Fruit fly (Drosophila melanogaster) whole organism, embryonic: ENCODE data around the gene gb.

Experiments used
- Adf1 ChIP-seq: fragments of 200-800 bp; sonication (Bioruptor generic); IDR thresholded peaks from 2 replicates; pipeline ENCODE4 v1.3.6; 2022; ENCODE audit warnings: missing biosample characterization, missing genetic modification characterization
- Bgb ChIP-seq: fragments of 200-800 bp; sonication (Bioruptor generic); IDR thresholded peaks from 2 replicates; pipeline ENCODE4 v1.3.6; 2022; ENCODE audit warnings: missing biosample characterization, missing genetic modification characterization; ENCODE audit not compliant: partially characterized antibody
- CG10147 ChIP-seq: fragments of 200-800 bp; sonication (Bioruptor generic); optimal IDR thresholded peaks from 2 replicates; lab custom pipeline; 2019; ENCODE audit warnings: missing biosample characterization, mild to moderate bottlenecking, missing genetic modification characterization, moderate library complexity
- CG11093 ChIP-seq: fragments of 200-800 bp; sonication (Bioruptor generic); IDR thresholded peaks from 3 replicates; pipeline ENCODE4 v1.3.6; 2022; ENCODE audit warnings: missing biosample characterization, missing genetic modification characterization
- CG11456 ChIP-seq: fragments of 200-800 bp; sonication (Bioruptor generic); IDR thresholded peaks from 3 replicates; pipeline ENCODE4 v1.3.6; 2022; ENCODE audit warnings: missing biosample characterization, missing genetic modification characterization
- CG13296 ChIP-seq: fragments of 200-800 bp; sonication (Bioruptor generic); optimal IDR thresholded peaks from 3 replicates; lab custom pipeline; 2018; ENCODE audit warnings: missing biosample characterization, mild to moderate bottlenecking, missing genetic modification characterization
- CG14050 ChIP-seq: fragments of 200-800 bp; sonication (Bioruptor generic); IDR thresholded peaks from 3 replicates; pipeline ENCODE4 v1.3.6; 2022; ENCODE audit warnings: missing biosample characterization, missing genetic modification characterization
- CG14965 ChIP-seq: fragments of 200-800 bp; sonication (Bioruptor generic); optimal IDR thresholded peaks from 2 replicates; lab custom pipeline; 2016; ENCODE audit warnings: missing biosample characterization, missing genetic modification characterization, borderline replicate concordance
- CG3281 ChIP-seq: fragments of 200-800 bp; sonication (Bioruptor generic); optimal IDR thresholded peaks from 3 replicates; lab custom pipeline; 2017; ENCODE audit warnings: missing biosample characterization, mild to moderate bottlenecking, missing genetic modification characterization
- CG6654 ChIP-seq: fragments of 200-800 bp; sonication (Bioruptor generic); optimal IDR thresholded peaks from 2 replicates; lab custom pipeline; 2017; ENCODE audit warnings: missing biosample characterization, mild to moderate bottlenecking, missing genetic modification characterization
- CG7745 ChIP-seq: fragments of 200-800 bp; sonication (Bioruptor generic); optimal IDR thresholded peaks from 2 replicates; lab custom pipeline; 2018; ENCODE audit warnings: missing biosample characterization, mild to moderate bottlenecking, missing genetic modification characterization, moderate library complexity
- CG7786 ChIP-seq: fragments of 200-800 bp; sonication (Bioruptor generic); optimal IDR thresholded peaks from 2 replicates; lab custom pipeline; 2016; ENCODE audit warnings: missing biosample characterization, missing genetic modification characterization
- CG8765 ChIP-seq: fragments of 200-800 bp; sonication (Bioruptor generic); IDR thresholded peaks from 2 replicates; pipeline ENCODE4 v1.3.6; 2022; ENCODE audit warnings: missing biosample characterization, missing genetic modification characterization
- CG9609 ChIP-seq: fragments of 200-800 bp; sonication (Bioruptor generic); optimal IDR thresholded peaks from 3 replicates; lab custom pipeline; 2016; ENCODE audit warnings: missing biosample characterization, missing genetic modification characterization
- CG9876 ChIP-seq: fragments of 200-800 bp; sonication (Bioruptor generic); optimal IDR thresholded peaks from 2 replicates; lab custom pipeline; 2016; ENCODE audit warnings: missing biosample characterization, missing genetic modification characterization
- Dad ChIP-seq: fragments of 200-800 bp; sonication (Bioruptor generic); optimal IDR thresholded peaks from 3 replicates; lab custom pipeline; 2016; ENCODE audit warnings: missing biosample characterization, missing genetic modification characterization
- Ets97D ChIP-seq: fragments of 200-800 bp; sonication (Bioruptor generic); optimal IDR thresholded peaks from 3 replicates; lab custom pipeline; 2016; ENCODE audit warnings: missing biosample characterization, missing genetic modification characterization
- Gug ChIP-seq: fragments of 200-800 bp; sonication (Bioruptor generic); IDR thresholded peaks from 4 replicates; pipeline ENCODE4 v1.3.6; 2022; ENCODE audit warnings: missing biosample characterization, missing genetic modification characterization
- HHEX ChIP-seq: fragments of 200-800 bp; sonication (Bioruptor generic); optimal IDR thresholded peaks from 3 replicates; lab custom pipeline; 2017; ENCODE audit warnings: missing biosample characterization, mild to moderate bottlenecking, missing genetic modification characterization, missing genetic modification reagents
- HLHmδ ChIP-seq: fragments of 200-800 bp; sonication (Bioruptor generic); optimal IDR thresholded peaks from 2 replicates; lab custom pipeline; 2018; ENCODE audit warnings: missing biosample characterization, mild to moderate bottlenecking, missing genetic modification characterization, moderate library complexity
- Hand ChIP-seq: fragments of 200-800 bp; sonication (Bioruptor generic); optimal IDR thresholded peaks from 2 replicates; lab custom pipeline; 2017; ENCODE audit warnings: mild to moderate bottlenecking, missing biosample characterization, missing genetic modification reagents, missing genetic modification characterization
- HmgD ChIP-seq: fragments of 200-800 bp; sonication (Bioruptor generic); optimal IDR thresholded peaks from 3 replicates; lab custom pipeline; 2016; ENCODE audit warnings: missing biosample characterization, missing genetic modification characterization
- Hmr ChIP-seq: fragments of 200-800 bp; sonication (Bioruptor generic); optimal IDR thresholded peaks from 3 replicates; lab custom pipeline; 2017; ENCODE audit warnings: mild to moderate bottlenecking, missing biosample characterization, missing genetic modification reagents, missing genetic modification characterization
- Hmx ChIP-seq: fragments of 200-800 bp; sonication (Bioruptor generic); optimal IDR thresholded peaks from 2 replicates; lab custom pipeline; 2016; ENCODE audit warnings: missing biosample characterization, missing genetic modification characterization
- Lhr ChIP-seq: fragments of 200-800 bp; sonication (Bioruptor generic); optimal IDR thresholded peaks from 3 replicates; lab custom pipeline; 2017; ENCODE audit warnings: mild to moderate bottlenecking, missing biosample characterization, missing genetic modification reagents, missing genetic modification characterization
- Mad ChIP-seq: fragments of 200-800 bp; sonication (Bioruptor generic); optimal IDR thresholded peaks from 2 replicates; lab custom pipeline; 2016; ENCODE audit warnings: missing biosample characterization, missing genetic modification characterization
- Meics ChIP-seq: fragments of 200-800 bp; sonication (Bioruptor generic); optimal IDR thresholded peaks from 2 replicates; lab custom pipeline; 2017; ENCODE audit warnings: missing biosample characterization, mild to moderate bottlenecking, missing genetic modification characterization
- Nf-YB ChIP-seq: fragments of 200-800 bp; sonication (Bioruptor generic); optimal IDR thresholded peaks from 3 replicates; lab custom pipeline; 2019; ENCODE audit warnings: missing biosample characterization, mild to moderate bottlenecking, missing genetic modification characterization, moderate library complexity
- Opbp ChIP-seq: fragments of 200-800 bp; sonication (Bioruptor generic); IDR thresholded peaks from 3 replicates; pipeline ENCODE4 v1.3.6; 2022; ENCODE audit warnings: missing biosample characterization, missing genetic modification characterization; ENCODE audit not compliant: partially characterized antibody
- PHDP ChIP-seq: fragments of 200-800 bp; sonication (Bioruptor generic); optimal IDR thresholded peaks from 3 replicates; lab custom pipeline; 2018; ENCODE audit warnings: missing biosample characterization, mild to moderate bottlenecking, missing genetic modification characterization, moderate library complexity
- Pdp1 ChIP-seq, 2 experiments: fragments of 200-800 bp; sonication (Bioruptor generic); optimal IDR thresholded peaks; 3 replicates each; lab custom pipeline; 2016; ENCODE audit warnings: missing biosample characterization in 2 of 2, missing genetic modification characterization in 2 of 2, mild to moderate bottlenecking in 1 of 2, moderate library complexity in 1 of 2
- Sox102F ChIP-seq: fragments of 200-800 bp; sonication (Bioruptor generic); optimal IDR thresholded peaks from 2 replicates; lab custom pipeline; 2018; ENCODE audit warnings: missing biosample characterization, mild to moderate bottlenecking, missing genetic modification characterization, moderate library complexity
- Sry-δ ChIP-seq: fragments of 200-800 bp; sonication (Bioruptor generic); optimal IDR thresholded peaks from 2 replicates; lab custom pipeline; 2016; ENCODE audit warnings: missing biosample characterization, missing genetic modification characterization
- Xrp1 ChIP-seq: fragments of 200-800 bp; sonication (Bioruptor generic); IDR thresholded peaks from 2 replicates; pipeline ENCODE4 v1.3.6; 2022; ENCODE audit warnings: missing biosample characterization, missing genetic modification characterization
- ac ChIP-seq: fragments of 200-800 bp; sonication (Bioruptor generic); optimal IDR thresholded peaks from 3 replicates; lab custom pipeline; 2017; ENCODE audit warnings: missing biosample characterization, mild to moderate bottlenecking, missing genetic modification characterization
- az2 ChIP-seq: fragments of 200-800 bp; sonication (Bioruptor generic); optimal IDR thresholded peaks from 3 replicates; lab custom pipeline; 2016; ENCODE audit warnings: missing biosample characterization, missing genetic modification characterization
- chm ChIP-seq: fragments of 200-800 bp; sonication (Bioruptor generic); IDR thresholded peaks from 2 replicates; pipeline ENCODE4 v1.3.6; 2022; ENCODE audit warnings: missing biosample characterization, missing genetic modification characterization
- crol ChIP-seq: fragments of 200-800 bp; sonication (Bioruptor generic); IDR thresholded peaks from 2 replicates; pipeline ENCODE4 v1.3.6; 2022; ENCODE audit warnings: missing biosample characterization, missing genetic modification characterization
- gt ChIP-seq: fragments of 200-800 bp; sonication (Bioruptor generic); IDR thresholded peaks from 2 replicates; pipeline ENCODE4 v1.3.6; 2022; ENCODE audit warnings: missing biosample characterization, missing genetic modification characterization
- mam ChIP-seq: fragments of 200-800 bp; sonication (Bioruptor generic); optimal IDR thresholded peaks from 3 replicates; lab custom pipeline; 2016; ENCODE audit warnings: missing biosample characterization, missing genetic modification characterization
- nerfin-2 ChIP-seq: fragments of 200-800 bp; sonication (Bioruptor generic); IDR thresholded peaks from 2 replicates; pipeline ENCODE4 v1.3.6; 2022; ENCODE audit warnings: missing biosample characterization, missing genetic modification characterization; ENCODE audit not compliant: partially characterized antibody
- phol ChIP-seq: fragments of 200-800 bp; sonication (Bioruptor generic); optimal IDR thresholded peaks from 3 replicates; lab custom pipeline; 2018; ENCODE audit warnings: missing biosample characterization, mild to moderate bottlenecking, missing genetic modification characterization, moderate library complexity
- prd ChIP-seq, 3 experiments: fragments of >200 bp in 2 of 3; fragments of 200-800 bp in 1 of 3; sonication (Bioruptor generic) in 1 of 3; optimal IDR thresholded peaks in 2 of 3; IDR thresholded peaks in 1 of 3; 2 replicates in 2 of 3; 3 replicates in 1 of 3; pipeline versions ENCODE4 v1.3.6 to Lab custom; 2017 to 2022; ENCODE audit warnings: missing biosample characterization in 1 of 3, missing genetic modification characterization in 1 of 3
- ro ChIP-seq: fragments of 200-800 bp; sonication (Bioruptor generic); IDR thresholded peaks from 2 replicates; pipeline ENCODE4 v1.3.6; 2022; ENCODE audit warnings: missing biosample characterization, missing genetic modification characterization
- sd ChIP-seq: fragments of 200-800 bp; sonication (Bioruptor generic); optimal IDR thresholded peaks from 3 replicates; lab custom pipeline; 2018; ENCODE audit warnings: missing biosample characterization, mild to moderate bottlenecking, missing genetic modification characterization, moderate library complexity
- slp2 ChIP-seq: fragments of 200-800 bp; sonication (Bioruptor generic); optimal IDR thresholded peaks from 2 replicates; lab custom pipeline; 2016; ENCODE audit warnings: missing biosample characterization, missing genetic modification characterization
- sqz ChIP-seq: fragments of 200-800 bp; sonication (Bioruptor generic); optimal IDR thresholded peaks from 3 replicates; lab custom pipeline; 2018; ENCODE audit warnings: missing biosample characterization, mild to moderate bottlenecking, missing genetic modification characterization

The gb gene

dm6 chr3R:27135692-27136641 is 23.9 kb upstream of the gb start (continued):
- TF ChIP-seq slp2 (GFP tag; lab: Kevin White, UChicago) (peak; percentile 43), Pdp1 (GFP tag; optimal IDR thresholded peaks at IDR 0.05; lab: Kevin White, UChicago) (peak; percentile 41 to 85), Lhr (GFP tag; lab: Kevin White, UChicago) (peak; percentile 67), HHEX (GFP tag; lab: Kevin White, UChicago) (peak; percentile 69), Hmx (GFP tag; lab: Kevin White, UChicago) (no peak), CG13296 (peak; percentile 51), CG7745 (tag; lab: Kevin White, UChicago) (peak; percentile 85), CG6654 (GFP tag; lab: Kevin White, UChicago) (no peak), Hand (no peak), CG8765 (GFP tag; lab: Robert Waterston, UW) (no peak), HLHmδ (GFP tag; lab: Kevin White, UChicago) (no peak), Opbp (GFP tag; lab: Robert Waterston, UW) (no peak), Xrp1 (GFP tag; lab: Robert Waterston, UW) (peak; percentile 88), CG7786 (GFP tag; lab: Kevin White, UChicago) (peak; percentile 29), sd (no peak), CG3281 (GFP tag; lab: Kevin White, UChicago) (peak; percentile 20), CG14965 (peak; percentile 63), nerfin-2 (GFP tag; lab: Robert Waterston, UW) (no peak), Sry-δ (peak; percentile 22), phol (tag; lab: Kevin White, UChicago) (peak; percentile 5), Bgb (GFP tag; lab: Robert Waterston, UW) (no peak), ro (GFP tag; lab: Robert Waterston, UW) (no peak), Ets97D (GFP tag; lab: Kevin White, UChicago) (no peak), crol (GFP tag; lab: Robert Waterston, UW) (no peak), CG10147 (GFP tag; lab: Kevin White, UChicago) (no peak), Gug (no peak), HmgD (GFP tag; lab: Kevin White, UChicago) (no peak), gt (GFP tag; lab: Robert Waterston, UW) (no peak), ac (GFP tag; lab: Kevin White, UChicago) (peak; percentile 91), mam (GFP tag; lab: Kevin White, UChicago) (peak; percentile 20), PHDP (peak; percentile 66), az2 (GFP tag; lab: Kevin White, UChicago) (peak; percentile 35), CG11456 (GFP tag; lab: Robert Waterston, UW) (0 out of 3 replicates have a peak, but pooled peaks have one; percentile 12), CG11093 (GFP tag; lab: Robert Waterston, UW) (peak; percentile 49; the same call in 1 of the 3 replicates), CG9876 (peak; percentile 43), prd (optimal IDR thresholded peaks at IDR 0.05; lab: Kevin White, UChicago) (no peak), prd (GFP tag; IDR thresholded peaks at IDR 0.05; lab: Robert Waterston, UW) (peak; percentile 60), Hmr (peak; percentile 47), Meics (peak; percentile 24), Nf-YB (GFP tag; lab: Kevin White, UChicago) (peak; percentile 51), chm (peak; percentile 86), sqz (peak; percentile 71), CG9609 (GFP tag; lab: Kevin White, UChicago) (no peak), Adf1 (GFP tag; lab: Robert Waterston, UW) (no peak), Mad (GFP tag; lab: Kevin White, UChicago) (peak; percentile 37), CG14050 (0 out of 3 replicates have a peak, but pooled peaks have one; percentile 29), Sox102F (GFP tag; lab: Kevin White, UChicago) (peak; percentile 62), Dad (GFP tag; lab: Kevin White, UChicago) (peak; percentile 32)
